Fruit fly (Drosophila melanogaster) whole organism, prepupa: ENCODE results near the gene CG8668.

Experiments
- Blimp-1 ChIP-seq: fragments of 200-800 bp; sonication (Bioruptor generic); optimal IDR thresholded peaks from 3 replicates; lab custom pipeline; 2017; ENCODE audit warnings: missing biosample characterization, missing genetic modification characterization, mild to moderate bottlenecking, moderate library complexity, missing genetic modification reagents
- CG10631 ChIP-seq: fragments of 200-800 bp; sonication (Bioruptor generic); optimal IDR thresholded peaks from 2 replicates; lab custom pipeline; 2016; ENCODE audit warnings: missing biosample characterization, missing genetic modification characterization
- CG10669 ChIP-seq: fragments of 200-800 bp; sonication (Bioruptor generic); optimal IDR thresholded peaks from 3 replicates; lab custom pipeline; 2018; ENCODE audit warnings: missing biosample characterization, mild to moderate bottlenecking, missing genetic modification characterization, moderate library complexity
- CG11294 ChIP-seq: fragments of 200-800 bp; sonication (Bioruptor generic); IDR thresholded peaks from 2 replicates; pipeline ENCODE4 v1.3.6; 2022; ENCODE audit warnings: missing biosample characterization, missing genetic modification characterization
- CG11902 ChIP-seq: fragments of 200-800 bp; sonication (Bioruptor generic); optimal IDR thresholded peaks from 3 replicates; lab custom pipeline; 2016; ENCODE audit warnings: missing biosample characterization, missing genetic modification characterization
- CG31627 ChIP-seq: fragments of 200-800 bp; sonication (Bioruptor generic); optimal IDR thresholded peaks from 3 replicates; lab custom pipeline; 2016; ENCODE audit warnings: missing biosample characterization, missing genetic modification characterization
- CG32006 ChIP-seq: fragments of 200-800 bp; sonication (Bioruptor generic); optimal IDR thresholded peaks from 3 replicates; lab custom pipeline; 2017; ENCODE audit warnings: missing biosample characterization, mild to moderate bottlenecking, missing genetic modification characterization
- CG34406 ChIP-seq: fragments of 200-800 bp; sonication (Bioruptor generic); optimal IDR thresholded peaks from 3 replicates; lab custom pipeline; 2016; ENCODE audit warnings: missing biosample characterization, missing genetic modification characterization
- CG3919 ChIP-seq: fragments of 200-800 bp; sonication (Bioruptor generic); optimal IDR thresholded peaks from 3 replicates; lab custom pipeline; 2016; ENCODE audit warnings: missing biosample characterization, missing genetic modification characterization
- CG4318 ChIP-seq: fragments of 200-800 bp; sonication (Bioruptor generic); optimal IDR thresholded peaks from 3 replicates; lab custom pipeline; 2017; ENCODE audit warnings: missing biosample characterization, mild to moderate bottlenecking, missing genetic modification characterization
- CG6163 ChIP-seq: fragments of 200-800 bp; sonication (Bioruptor generic); IDR thresholded peaks from 3 replicates; pipeline ENCODE4 v1.3.6; 2022; ENCODE audit warnings: missing biosample characterization, missing genetic modification characterization
- CG6276 ChIP-seq: fragments of 200-800 bp; sonication (Bioruptor generic); optimal IDR thresholded peaks from 2 replicates; lab custom pipeline; 2017; ENCODE audit warnings: missing biosample characterization, mild to moderate bottlenecking, missing genetic modification characterization
- CG6792 ChIP-seq: fragments of 200-800 bp; sonication (Bioruptor generic); optimal IDR thresholded peaks from 3 replicates; lab custom pipeline; 2016; ENCODE audit warnings: missing biosample characterization, missing genetic modification characterization
- CG6808 ChIP-seq: fragments of 200-800 bp; sonication (Bioruptor generic); optimal IDR thresholded peaks from 3 replicates; lab custom pipeline; 2017; ENCODE audit warnings: missing biosample characterization, missing genetic modification characterization, mild to moderate bottlenecking, moderate library complexity, missing genetic modification reagents
- CG6854 ChIP-seq: fragments of 200-800 bp; sonication (Bioruptor generic); optimal IDR thresholded peaks from 2 replicates; lab custom pipeline; 2017; ENCODE audit warnings: missing biosample characterization, mild to moderate bottlenecking, missing genetic modification characterization
- CG7368 ChIP-seq: fragments of 200-800 bp; sonication (Bioruptor generic); optimal IDR thresholded peaks from 3 replicates; lab custom pipeline; 2016; ENCODE audit warnings: missing biosample characterization, missing genetic modification characterization
- CG8119 ChIP-seq: fragments of 200-800 bp; sonication (Bioruptor generic); IDR thresholded peaks from 3 replicates; pipeline ENCODE4 v1.3.6; 2022; ENCODE audit warnings: missing biosample characterization, missing genetic modification characterization
- CG8319 ChIP-seq: fragments of 200-800 bp; sonication (Bioruptor generic); optimal IDR thresholded peaks from 3 replicates; lab custom pipeline; 2016; ENCODE audit warnings: missing biosample characterization, missing genetic modification characterization
- CG9139 ChIP-seq: fragments of 200-800 bp; sonication (Bioruptor generic); optimal IDR thresholded peaks from 3 replicates; lab custom pipeline; 2017; ENCODE audit warnings: missing biosample characterization, mild to moderate bottlenecking, missing genetic modification characterization
- Eip75B ChIP-seq: fragments of 200-800 bp; sonication (Bioruptor generic); optimal IDR thresholded peaks from 3 replicates; lab custom pipeline; 2016; ENCODE audit warnings: missing biosample characterization, missing genetic modification characterization
- Eip78C ChIP-seq: fragments of 200-800 bp; sonication (Bioruptor generic); peaks from one replicate; lab custom pipeline; 2016; ENCODE audit warnings: missing biosample characterization, missing genetic modification characterization
- Ets21C ChIP-seq: fragments of 200-800 bp; sonication (Bioruptor generic); optimal IDR thresholded peaks from 3 replicates; lab custom pipeline; 2016; ENCODE audit warnings: missing biosample characterization, missing genetic modification characterization
- Ets96B ChIP-seq: fragments of 200-800 bp; optimal IDR thresholded peaks from 2 replicates; lab custom pipeline; 2019; ENCODE audit warnings: missing biosample characterization, mild to moderate bottlenecking, missing genetic modification characterization, moderate library complexity
- Gug ChIP-seq: fragments of 200-800 bp; sonication (Bioruptor generic); IDR thresholded peaks from 2 replicates; pipeline ENCODE4 v1.3.6; 2022; ENCODE audit warnings: missing biosample characterization, missing genetic modification characterization
- Hr38 ChIP-seq: sonication (Bioruptor generic); optimal IDR thresholded peaks from 2 replicates; lab custom pipeline; 2016; ENCODE audit warnings: missing biosample characterization, missing genetic modification characterization
- Hr39 ChIP-seq: fragments of 200-800 bp; sonication (Bioruptor generic); optimal IDR thresholded peaks from 2 replicates; lab custom pipeline; 2016; ENCODE audit warnings: missing biosample characterization, missing genetic modification characterization
- Met ChIP-seq: fragments of 200-800 bp; sonication (Bioruptor generic); optimal IDR thresholded peaks from 3 replicates; lab custom pipeline; 2016; ENCODE audit warnings: missing biosample characterization, missing genetic modification characterization
- OdsH ChIP-seq: fragments of 200-800 bp; sonication (Bioruptor generic); optimal IDR thresholded peaks from 3 replicates; lab custom pipeline; 2016; ENCODE audit warnings: missing biosample characterization, missing genetic modification characterization
- Smox ChIP-seq: fragments of 200-800 bp; sonication (Bioruptor generic); optimal IDR thresholded peaks from 3 replicates; lab custom pipeline; 2016; ENCODE audit warnings: missing biosample characterization, missing genetic modification characterization
- Sox102F ChIP-seq: fragments of 200-800 bp; sonication (Bioruptor generic); optimal IDR thresholded peaks from 2 replicates; lab custom pipeline; 2016; ENCODE audit warnings: missing biosample characterization, mild to moderate bottlenecking, missing genetic modification characterization
- Sox14 ChIP-seq: fragments of 200-800 bp; sonication (Bioruptor generic); optimal IDR thresholded peaks from 3 replicates; lab custom pipeline; 2016; ENCODE audit warnings: missing biosample characterization, missing genetic modification characterization
- acj6 ChIP-seq: fragments of 200-800 bp; sonication (Bioruptor generic); optimal IDR thresholded peaks from 3 replicates; lab custom pipeline; 2016; ENCODE audit warnings: missing biosample characterization, missing genetic modification characterization
- cyc ChIP-seq: fragments of 200-800 bp; sonication (Bioruptor generic); optimal IDR thresholded peaks from 3 replicates; lab custom pipeline; 2016; ENCODE audit warnings: missing biosample characterization, missing genetic modification characterization
- dac ChIP-seq: fragments of 200-800 bp; sonication (Bioruptor generic); optimal IDR thresholded peaks from 2 replicates; lab custom pipeline; 2017; ENCODE audit warnings: missing biosample characterization, mild to moderate bottlenecking, missing genetic modification characterization
- eg ChIP-seq: fragments of 200-800 bp; sonication (Bioruptor generic); IDR thresholded peaks from 3 replicates; pipeline ENCODE4 v1.3.6; 2022; ENCODE audit warnings: missing biosample characterization, missing genetic modification characterization
- esn ChIP-seq: fragments of 200-800 bp; sonication (Bioruptor generic); optimal IDR thresholded peaks from 2 replicates; lab custom pipeline; 2016; ENCODE audit warnings: missing biosample characterization, mild to moderate bottlenecking, missing genetic modification characterization, moderate library complexity
- fd59A ChIP-seq: fragments of 200-800 bp; sonication (Bioruptor generic); optimal IDR thresholded peaks from 2 replicates; lab custom pipeline; 2017; ENCODE audit warnings: missing biosample characterization, mild to moderate bottlenecking, missing genetic modification characterization, missing genetic modification reagents
- fkh ChIP-seq: fragments of 200-800 bp; sonication (Bioruptor generic); optimal IDR thresholded peaks from 3 replicates; lab custom pipeline; 2017; ENCODE audit warnings: missing biosample characterization, mild to moderate bottlenecking, missing genetic modification characterization, moderate library complexity
- lz ChIP-seq: fragments of 200-800 bp; sonication (Bioruptor generic); optimal IDR thresholded peaks from 3 replicates; lab custom pipeline; 2016; ENCODE audit warnings: missing biosample characterization, missing genetic modification characterization
- net ChIP-seq: fragments of 200-800 bp; sonication (Bioruptor generic); optimal IDR thresholded peaks from 3 replicates; lab custom pipeline; 2016; ENCODE audit warnings: missing biosample characterization, missing genetic modification characterization
- pdm3 ChIP-seq: fragments of 200-800 bp; sonication (Bioruptor generic); optimal IDR thresholded peaks from 3 replicates; lab custom pipeline; 2016; ENCODE audit warnings: missing biosample characterization, missing genetic modification characterization
- salr ChIP-seq, 2 experiments: fragments of 200-800 bp; sonication (Bioruptor generic); optimal IDR thresholded peaks; 3 replicates each; lab custom pipeline; 2016 to 2018; ENCODE audit warnings: missing biosample characterization in 2 of 2, missing genetic modification characterization in 2 of 2, mild to moderate bottlenecking in 1 of 2
- ss ChIP-seq, 2 experiments: fragments of 200-800 bp; sonication (Bioruptor generic); optimal IDR thresholded peaks; 2 replicates in 1 of 2; 3 replicates in 1 of 2; lab custom pipeline; 2017 to 2018; ENCODE audit warnings: mild to moderate bottlenecking in 2 of 2, missing biosample characterization in 2 of 2, missing genetic modification characterization in 2 of 2, moderate library complexity in 1 of 2
- svp ChIP-seq: fragments of 200-800 bp; sonication (Bioruptor generic); peaks from one replicate; lab custom pipeline; 2016; ENCODE audit warnings: missing biosample characterization, missing genetic modification characterization
- vri ChIP-seq: fragments of 200-800 bp; sonication (Bioruptor generic); optimal IDR thresholded peaks from 3 replicates; lab custom pipeline; 2016; ENCODE audit warnings: missing biosample characterization, mild to moderate bottlenecking, missing genetic modification characterization

CG8668 gene

dm6 chr2L:8164219-8164618 lies 37.4 kb downstream of the CG8668 start (continued):
- peak; percentile 11 for TF ChIP-seq Blimp-1 (GFP tag; lab: Kevin White, UChicago)
- TF ChIP-seq CG10631 (GFP tag; lab: Kevin White, UChicago) = no peak
- peak; percentile 43 for TF ChIP-seq Sox102F (GFP tag; lab: Kevin White, UChicago)
- no peak for TF ChIP-seq CG32006 (GFP tag; lab: Kevin White, UChicago)
- TF ChIP-seq Ets96B (tag; lab: Kevin White, UChicago) = no peak
- peak; percentile 32 for TF ChIP-seq Met (GFP tag; lab: Kevin White, UChicago)
- TF ChIP-seq CG31627 (GFP tag; lab: Kevin White, UChicago) = no peak
- TF ChIP-seq acj6 (GFP tag; lab: Kevin White, UChicago) = no peak

- TF ChIP-seq Eip78C (GFP tag; lab: Kevin White, UChicago) = peak; percentile 2
- peak; percentile 57 for TF ChIP-seq fkh (GFP tag; lab: Kevin White, UChicago)
- TF ChIP-seq fd59A (GFP tag; lab: Kevin White, UChicago) = no peak
- no peak for TF ChIP-seq pdm3
- TF ChIP-seq CG11294 (GFP tag; lab: Robert Waterston, UW) = no peak
These were observed 39.2 kb downstream of the CG8668 start for dm6 chr2L:8165800-8166576.

dm6 chr2L:8168075-8168474 lies 41.3 kb downstream of the CG8668 start:
- TF ChIP-seq CG34406 (GFP tag; lab: Kevin White, UChicago) (no peak), Sox14 (no peak), Hr39 (GFP tag; lab: Kevin White, UChicago) (no peak), CG4318 (no peak), CG6276 (GFP tag; lab: Kevin White, UChicago) (no peak), Gug (GFP tag; lab: Robert Waterston, UW) (no peak), net (GFP tag; lab: Kevin White, UChicago) (peak; percentile 40), CG10631 (GFP tag; lab: Kevin White, UChicago) (no peak), CG11294 (GFP tag; lab: Robert Waterston, UW) (no peak), esn (no peak), CG6808 (GFP tag; lab: Kevin White, UChicago) (no peak), OdsH (GFP tag; lab: Kevin White, UChicago) (no peak), cyc (GFP tag; lab: Kevin White, UChicago) (no peak), salr (GFP tag; optimal IDR thresholded peaks at IDR 0.05; lab: Kevin White, UChicago) (no peak), Sox102F (GFP tag; lab: Kevin White, UChicago) (no peak), dac (GFP tag; lab: Kevin White, UChicago) (no peak), CG6163 (GFP tag; lab: Robert Waterston, UW) (0 out of 3 replicates have a peak, but pooled peaks have one; percentile 35), lz (no peak), CG8319 (GFP tag; lab: Kevin White, UChicago) (no peak), Eip75B (GFP tag; lab: Kevin White, UChicago) (no peak), eg (peak; percentile 49; the same call in 2 of the 3 replicates), CG6854 (no peak), svp (no peak), Ets96B (tag; lab: Kevin White, UChicago) (no peak), CG11902 (no peak), Ets21C (GFP tag; lab: Kevin White, UChicago) (no peak), CG6792 (GFP tag; lab: Kevin White, UChicago) (no peak), CG8119 (peak; percentile 38; the same call in 2 of the 3 replicates), CG32006 (GFP tag; lab: Kevin White, UChicago) (peak; percentile 64), CG9139 (GFP tag; lab: Kevin White, UChicago) (no peak), ss (GFP tag; optimal IDR thresholded peaks at IDR 0.05; lab: Kevin White, UChicago) (no peak), acj6 (GFP tag; lab: Kevin White, UChicago) (no peak), Smox (no peak), Hr38 (GFP tag; lab: Kevin White, UChicago) (no peak), CG10669 (GFP tag; lab: Kevin White, UChicago) (no peak), CG31627 (GFP tag; lab: Kevin White, UChicago) (no peak), Blimp-1 (GFP tag; lab: Kevin White, UChicago) (no peak), fd59A (GFP tag; lab: Kevin White, UChicago) (no peak), CG3919 (GFP tag; lab: Kevin White, UChicago) (no peak), Met (GFP tag; lab: Kevin White, UChicago) (no peak), CG7368 (GFP tag; lab: Kevin White, UChicago) (no peak), vri (no peak)
